Worm (Caenorhabditis elegans): ENCODE results near the gene srh-23.

The srh-23 gene

DNA sequence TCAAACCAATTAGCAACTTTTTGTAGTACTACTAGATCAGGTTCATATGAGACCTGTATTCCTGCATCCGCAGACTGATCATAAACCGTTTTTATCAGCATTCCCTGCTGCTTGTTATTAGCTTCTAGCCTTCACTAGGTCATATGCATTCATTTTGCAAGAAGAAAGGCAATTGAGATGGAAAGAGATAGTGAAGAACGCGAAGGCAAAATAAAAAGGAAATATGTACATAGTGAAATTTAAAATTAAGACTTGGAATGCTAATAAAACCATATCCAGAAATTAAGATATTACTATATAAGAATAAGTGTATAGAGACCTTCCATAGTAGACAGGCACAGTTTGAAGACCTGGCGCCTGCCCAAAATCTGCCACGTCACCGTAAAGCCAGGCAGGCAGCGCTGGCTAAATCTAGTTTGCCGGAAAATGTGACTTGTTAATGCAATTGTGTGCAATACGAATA lies at the start of gene srh-23, which contains the start of gene C02E7.8:
Gene srh-23, plus strand, starts transcription at position 413 of the 463 bp plus-strand sequence.
Gene C02E7.8, minus strand, starts transcription at position 101 of the 463 bp plus-strand sequence.
- TF ChIP-seq fkh-10 (GFP tag; optimal IDR thresholded peaks at IDR 0.05) (no peak), ceh-9 (tag; optimal IDR thresholded peaks at IDR 0.05) (no peak), nhr-43 (tag; optimal IDR thresholded peaks at IDR 0.05; ENCODE audit: poor library complexity, severe bottlenecking) (no peak), nhr-28 (tag; optimal IDR thresholded peaks at IDR 0.05) (no peak)

ce11 chrV:4871992-4872391 lies 48.9 kb upstream of the srh-23 start, which contains the start of gene srd-33:
TSS of gene srd-33 (plus strand) at chrV:4872292.
- TF ChIP-seq unc-62 (GFP tag; optimal IDR thresholded peaks at IDR 0.05) (no peak), egl-27 (tag; optimal IDR thresholded peaks at IDR 0.05) (no peak), sea-2 (GFP tag; optimal IDR thresholded peaks at IDR 0.05) (no peak), zag-1 (tag; optimal IDR thresholded peaks at IDR 0.05) (no peak), lin-15B (tag; optimal IDR thresholded peaks at IDR 0.05) (no peak), ztf-4 (tag; optimal IDR thresholded peaks at IDR 0.05) (no peak), fos-1 (tag; optimal IDR thresholded peaks at IDR 0.05) (no peak), snpc-4 (tag; optimal IDR thresholded peaks at IDR 0.05) (no peak), eor-1 (tag; optimal IDR thresholded peaks at IDR 0.05) (no peak), nhr-237 (tag; optimal IDR thresholded peaks at IDR 0.05) (no peak), nhr-25 (tag; optimal IDR thresholded peaks at IDR 0.05) (no peak), R02D3.7 (tag; optimal IDR thresholded peaks at IDR 0.05) (no peak), pqm-1 (tag; optimal IDR thresholded peaks at IDR 0.05) (no peak), ceh-28 (tag; optimal IDR thresholded peaks at IDR 0.05) (no peak), lin-39 (tag; optimal IDR thresholded peaks at IDR 0.05) (no peak)

DNA sequence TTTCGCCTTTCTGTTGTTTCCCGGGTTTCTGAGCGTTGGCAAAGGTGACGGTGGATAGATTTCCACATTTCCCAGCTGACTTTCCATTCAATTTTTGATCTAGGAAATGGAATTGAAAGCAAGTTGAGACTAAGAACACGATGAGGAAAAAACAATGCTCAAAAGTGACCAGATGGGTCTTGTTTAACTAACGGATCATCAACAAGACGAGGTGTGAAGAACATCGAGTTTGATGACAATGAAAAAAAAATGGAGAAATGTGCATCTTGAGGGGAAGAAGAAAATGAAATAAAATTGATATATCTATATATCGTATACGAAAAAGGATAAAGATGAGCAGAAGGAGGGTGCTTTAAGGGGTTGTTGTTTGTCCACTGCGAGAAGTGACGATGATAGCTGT lies 43.3 kb upstream of the srh-23 start, which contains the start of gene T19H12.6:
Gene T19H12.6, minus strand, starts transcription at position 101 of the 400 bp plus-strand sequence.
- TF ChIP-seq nhr-67 (tag; optimal IDR thresholded peaks at IDR 0.05) = no peak
- TF ChIP-seq pha-4 (tag; optimal IDR thresholded peaks at IDR 0.05) = no peak
- no peak for TF ChIP-seq jun-1 (tag; optimal IDR thresholded peaks at IDR 0.05)
- no peak for TF ChIP-seq egl-5 (tag; optimal IDR thresholded peaks at IDR 0.05)
- TF ChIP-seq nhr-28 (tag; optimal IDR thresholded peaks at IDR 0.05) = no peak
- TF ChIP-seq fos-1 (tag; optimal IDR thresholded peaks at IDR 0.05) = no peak
- TF ChIP-seq unc-39 (tag; optimal IDR thresholded peaks at IDR 0.05) = no peak
- TF ChIP-seq lin-15B (tag; optimal IDR thresholded peaks at IDR 0.05) = no peak

ce11 chrV:4879251-4879650 lies 41.7 kb upstream of the srh-23 start, which contains the start of gene T19H12.15:
TSS of gene T19H12.15 (minus strand) at chrV:4879351.
- TF ChIP-seq R02D3.7 (tag; optimal IDR thresholded peaks at IDR 0.05) (no peak), nhr-67 (tag; optimal IDR thresholded peaks at IDR 0.05) (no peak), elt-2 (tag; optimal IDR thresholded peaks at IDR 0.05) (no peak), unc-62 (GFP tag; optimal IDR thresholded peaks at IDR 0.05) (no peak), nhr-76 (tag; optimal IDR thresholded peaks at IDR 0.05) (no peak), eor-1 (tag; optimal IDR thresholded peaks at IDR 0.05) (no peak), nhr-12 (tag; optimal IDR thresholded peaks at IDR 0.05) (no peak), nfya-1 (tag; optimal IDR thresholded peaks at IDR 0.05; ENCODE audit: insufficient read depth) (no peak), pha-4 (tag; optimal IDR thresholded peaks at IDR 0.05) (no peak), nhr-77 (tag; optimal IDR thresholded peaks at IDR 0.05) (no peak), egl-5 (tag; optimal IDR thresholded peaks at IDR 0.05) (no peak), elt-1 (tag; optimal IDR thresholded peaks at IDR 0.05) (no peak), nhr-28 (tag; optimal IDR thresholded peaks at IDR 0.05) (no peak), nhr-11 (tag; optimal IDR thresholded peaks at IDR 0.05) (no peak), lin-15B (tag; optimal IDR thresholded peaks at IDR 0.05) (no peak), pqm-1 (tag; optimal IDR thresholded peaks at IDR 0.05) (no peak), hmg-11 (tag; optimal IDR thresholded peaks at IDR 0.05) (no peak)

ce11 chrV:4881377-4881776 lies 39.5 kb upstream of the srh-23 start, which contains the start of gene str-32:
TSS of gene str-32 (minus strand) at chrV:4881477.
- TF ChIP-seq ceh-9 (tag; optimal IDR thresholded peaks at IDR 0.05) = no peak
- TF ChIP-seq lsy-12 (tag; optimal IDR thresholded peaks at IDR 0.05) = no peak
- no peak for TF ChIP-seq ceh-28 (tag; optimal IDR thresholded peaks at IDR 0.05)
- TF ChIP-seq elt-2 (tag; optimal IDR thresholded peaks at IDR 0.05) = no peak
- TF ChIP-seq fkh-10 (GFP tag; optimal IDR thresholded peaks at IDR 0.05) = no peak
- no peak for TF ChIP-seq mml-1 (tag; optimal IDR thresholded peaks at IDR 0.05)
- no peak for TF ChIP-seq egl-5 (tag; optimal IDR thresholded peaks at IDR 0.05)
